Worm (Caenorhabditis elegans) whole organism, L3 larva: ENCODE data around the gene cyp-33C4.

Experiments used
- ama-1 ChIP-seq: fragments of 150-350 bp; optimal IDR thresholded peaks from 2 replicates; lab custom pipeline; 2018
- pha-4 ChIP-seq: fragments of 150-350 bp; optimal IDR thresholded peaks from 2 replicates; lab custom pipeline; 2014; ENCODE audit warnings: missing biosample characterization, missing genetic modification reagents, missing genetic modification characterization
- pqm-1 ChIP-seq: fragments of 150-350 bp; optimal IDR thresholded peaks from 2 replicates; lab custom pipeline; 2017; ENCODE audit warnings: missing biosample characterization, missing genetic modification characterization, inconsistent platforms
- snpc-4 ChIP-seq: fragments of 150-350 bp; optimal IDR thresholded peaks from 2 replicates; lab custom pipeline; 2014; ENCODE audit warnings: missing biosample characterization, missing genetic modification characterization
- unc-62 ChIP-seq: fragments of 150-350 bp; sonication (generic microtip); optimal IDR thresholded peaks from 4 replicates; lab custom pipeline; 2014; ENCODE audit warnings: missing biosample characterization, missing genetic modification reagents, missing genetic modification characterization

DNA sequence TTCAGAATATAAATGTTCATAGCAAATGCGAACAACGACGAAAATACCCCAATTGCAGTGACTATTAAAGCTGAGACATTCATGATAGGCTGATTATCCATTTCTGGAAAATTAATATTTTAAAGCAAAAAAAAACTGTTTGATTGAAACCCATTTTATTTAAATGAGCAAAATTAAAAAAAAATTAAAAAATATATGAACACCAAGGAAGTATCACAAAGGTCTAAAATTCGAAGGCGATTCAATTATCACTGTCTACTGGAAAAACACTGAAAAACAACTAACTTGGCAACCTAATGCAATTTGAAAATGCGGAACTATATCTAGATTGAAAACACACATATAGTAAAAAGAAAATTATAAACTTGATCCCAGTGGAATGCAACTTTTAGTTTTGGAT is 44.8 kb upstream of the cyp-33C4 start, which contains the start of gene srbc-42:
- no peak for TF ChIP-seq unc-62 (GFP tag; lab: Kevin White, UChicago)
- TF ChIP-seq ama-1: no peak
- TF ChIP-seq snpc-4 (tag; lab: Kevin White, UChicago): no peak
- TF ChIP-seq pha-4 (tag; lab: Kevin White, UChicago): no peak
- no peak for TF ChIP-seq pqm-1
